Worm (Caenorhabditis elegans) whole organism, mixed stage, embryonic: ENCODE results near the gene rog-1.

Experiments
- ceh-43 ChIP-seq: fragments of 200-800 bp; sonication (Bioruptor generic); optimal IDR thresholded peaks from 2 replicates; lab custom pipeline; 2018; ENCODE audit warnings: mild to moderate bottlenecking, missing genetic modification characterization, moderate library complexity, missing compliant biosample characterization
- mab-5 ChIP-seq: fragments of 150-350 bp; optimal IDR thresholded peaks from 2 replicates; lab custom pipeline; 2014; ENCODE audit warnings: missing biosample characterization, missing genetic modification characterization
- mep-1 ChIP-seq: fragments of 150-350 bp; optimal IDR thresholded peaks from 2 replicates; lab custom pipeline; 2017; ENCODE audit warnings: missing biosample characterization, missing genetic modification reagents, missing genetic modification characterization, inconsistent platforms
- nhr-76 ChIP-seq: sonication (generic microtip); optimal IDR thresholded peaks from 2 replicates; lab custom pipeline; 2017; ENCODE audit warnings: missing biosample characterization, missing genetic modification characterization
- pha-4 ChIP-seq: fragments of 150-350 bp; optimal IDR thresholded peaks from 2 replicates; lab custom pipeline; 2018; ENCODE audit warnings: missing biosample characterization, missing genetic modification reagents, missing genetic modification characterization
- tbx-8 ChIP-seq: fragments of 200-800 bp; sonication (Bioruptor generic); optimal IDR thresholded peaks from 2 replicates; lab custom pipeline; 2018; ENCODE audit warnings: mild to moderate bottlenecking, missing genetic modification characterization, moderate library complexity, missing compliant biosample characterization
- unc-62 ChIP-seq: fragments of 150-350 bp; optimal IDR thresholded peaks from 2 replicates; lab custom pipeline; 2014; ENCODE audit warnings: missing biosample characterization, missing genetic modification reagents, missing genetic modification characterization

DNA sequence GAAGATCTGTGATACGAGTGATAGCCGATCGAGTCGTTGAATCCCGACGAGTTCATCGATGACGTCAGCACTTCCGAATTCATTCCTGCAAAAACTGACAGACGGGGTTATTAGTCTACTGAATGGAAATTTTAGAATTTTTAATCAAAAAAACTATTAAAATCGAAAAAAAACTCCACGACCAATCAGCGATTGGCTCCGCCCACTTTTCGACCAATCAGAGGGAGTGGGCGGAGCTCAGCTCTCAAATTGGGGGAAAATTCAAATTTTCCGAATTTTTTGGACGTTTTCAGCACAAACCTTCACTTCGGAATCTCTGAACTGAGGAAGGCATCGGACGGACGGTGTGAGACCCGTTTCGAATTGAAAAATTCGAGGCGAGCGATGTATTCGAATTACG lies 1.8 kb downstream of the rog-1 start:
- TF ChIP-seq ceh-43 (GFP tag; lab: Kevin White, UChicago) (no peak), nhr-76 (no peak), unc-62 (GFP tag; lab: Kevin White, UChicago) (no peak), mab-5 (tag; lab: Kevin White, UChicago) (no peak), mep-1 (tag; lab: Kevin White, UChicago) (no peak), pha-4 (tag; lab: Kevin White, UChicago) (no peak), tbx-8 (no peak)
